In the genomic region with DNA sequence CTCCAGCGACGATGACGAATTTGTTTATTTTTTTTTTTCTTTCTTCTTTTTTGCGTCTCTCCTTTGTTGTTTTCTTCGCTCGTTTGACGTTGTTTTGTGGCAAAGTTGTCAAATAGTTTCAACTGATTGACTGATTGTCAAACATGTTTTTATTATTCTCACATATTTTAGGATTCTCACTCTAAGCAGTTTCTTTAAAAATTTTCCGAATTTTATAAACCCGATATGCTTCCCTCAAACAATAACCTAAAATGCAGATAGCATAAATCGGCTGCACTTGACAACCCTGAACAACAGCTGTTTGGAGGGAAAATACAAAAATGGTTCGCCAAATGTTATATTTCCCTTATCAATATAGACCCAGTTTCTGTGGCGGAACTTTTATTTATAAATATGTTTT, we compare ENCODE assay signal across 6 fruit fly cellular contexts.
TF ChIP-seq lines count a peak whose summit lies in the region.

Gene CG17982, minus strand, starts transcription at position 299 of the 400 bp plus-strand sequence.

- peak; percentile 17 for TF ChIP-seq CTCF in whole organism, embryonic (GFP tag; optimal IDR thresholded peaks at IDR 0.05; lab: Kevin White, UChicago)

TF ChIP-seq in Kc167, 6 proteins besides CTCF, POLR2A, EP300 and RAD21:
- TF ChIP-seq psq (optimal IDR thresholded peaks at IDR 0.05; lab: Kevin White, UChicago) (peak; percentile 13), h (optimal IDR thresholded peaks at IDR 0.05; lab: Kevin White, UChicago) (no peak), insv (optimal IDR thresholded peaks at IDR 0.05; lab: Kevin White, UChicago) (no peak), ttk (optimal IDR thresholded peaks at IDR 0.05; lab: Kevin White, UChicago) (no peak), Myc (optimal IDR thresholded peaks at IDR 0.05; lab: Kevin White, UChicago) (no peak), Sin3A (optimal IDR thresholded peaks at IDR 0.05; lab: Kevin White, UChicago) (no peak)
TF ChIP-seq in Kc167: peak in this region for 1.

TF ChIP-seq in whole organism, adult, 20 proteins besides CTCF, POLR2A, EP300 and RAD21 (continues in another document):
- TF ChIP-seq bab1 (GFP tag; optimal IDR thresholded peaks at IDR 0.05; lab: Kevin White, UChicago) (peak; percentile 99), Hr96 (GFP tag; optimal IDR thresholded peaks at IDR 0.05; lab: Kevin White, UChicago) (no peak), CG14711 (tag; optimal IDR thresholded peaks at IDR 0.05; lab: Kevin White, UChicago) (peak; percentile 100), CG11617 (GFP tag; optimal IDR thresholded peaks at IDR 0.05; lab: Kevin White, UChicago) (peak; percentile 94), CG7101 (tag; optimal IDR thresholded peaks at IDR 0.05; lab: Kevin White, UChicago) (peak; percentile 95), Crg-1 (GFP tag; optimal IDR thresholded peaks at IDR 0.05; lab: Kevin White, UChicago) (peak; percentile 85), CG5204 (GFP tag; optimal IDR thresholded peaks at IDR 0.05; lab: Kevin White, UChicago) (peak; percentile 82), CG33017 (tag; optimal IDR thresholded peaks at IDR 0.05; lab: Kevin White, UChicago) (peak; percentile 83), cic (GFP tag; optimal IDR thresholded peaks at IDR 0.05; lab: Kevin White, UChicago) (peak; percentile 42), toe (GFP tag; optimal IDR thresholded peaks at IDR 0.05; lab: Kevin White, UChicago) (peak; percentile 87), CG1620 (GFP tag; optimal IDR thresholded peaks at IDR 0.05; lab: Kevin White, UChicago) (peak; percentile 93), CG12768 (GFP tag; optimal IDR thresholded peaks at IDR 0.05; lab: Kevin White, UChicago) (peak; percentile 83), CG7045 (GFP tag; optimal IDR thresholded peaks at IDR 0.05; lab: Kevin White, UChicago) (peak; percentile 78), ovo (GFP tag; optimal IDR thresholded peaks at IDR 0.05; lab: Kevin White, UChicago) (peak; percentile 67), cnc (optimal IDR thresholded peaks at IDR 0.05; lab: Kevin White, UChicago) (no peak), pad (GFP tag; optimal IDR thresholded peaks at IDR 0.05; lab: Kevin White, UChicago) (peak; percentile 80)

TF ChIP-seq in whole organism, embryonic, 481 proteins besides CTCF, POLR2A, EP300 and RAD21 (continues in another document):
- TF ChIP-seq CG17328 (GFP tag; IDR thresholded peaks at IDR 0.05; lab: Robert Waterston, UW) = peak; percentile 83
- TF ChIP-seq CG16779 (GFP tag; IDR thresholded peaks at IDR 0.05; lab: Robert Waterston, UW) = peak; percentile 65; the same call in 1 of the 2 replicates
- TF ChIP-seq dmrt99B (tag; optimal IDR thresholded peaks at IDR 0.05; lab: Kevin White, UChicago) = peak; percentile 84
- peak; percentile 45 for TF ChIP-seq Nf-YB (GFP tag; optimal IDR thresholded peaks at IDR 0.05; lab: Kevin White, UChicago)
- TF ChIP-seq CG2889 (GFP tag; IDR thresholded peaks at IDR 0.05; lab: Robert Waterston, UW) = peak; percentile 67; the same call in 2 of the 3 replicates
- peak; percentile 86 for TF ChIP-seq CG12299 (tag; optimal IDR thresholded peaks at IDR 0.05; lab: Kevin White, UChicago)
- no peak for TF ChIP-seq CG7963 (GFP tag; IDR thresholded peaks at IDR 0.05; lab: Robert Waterston, UW; ENCODE audit: partially characterized antibody)
- peak; percentile 83 for TF ChIP-seq CG1233 (GFP tag; optimal IDR thresholded peaks at IDR 0.05; lab: Kevin White, UChicago)
- TF ChIP-seq Ada2b (GFP tag; IDR thresholded peaks at IDR 0.05; lab: Robert Waterston, UW) = peak; percentile 74
- TF ChIP-seq NfI (GFP tag; optimal IDR thresholded peaks at IDR 0.05; lab: Kevin White, UChicago) = peak; percentile 88
- TF ChIP-seq trem (tag; optimal IDR thresholded peaks at IDR 0.05; lab: Kevin White, UChicago) = peak; percentile 64
- no peak for TF ChIP-seq Neu2 (GFP tag; optimal IDR thresholded peaks at IDR 0.05; lab: Kevin White, UChicago; ENCODE audit: borderline replicate concordance)
- peak; percentile 85 for TF ChIP-seq fu2 (GFP tag; optimal IDR thresholded peaks at IDR 0.05; lab: Kevin White, UChicago)
- no peak for TF ChIP-seq Gsc (GFP tag; IDR thresholded peaks at IDR 0.05; lab: Robert Waterston, UW)
- peak; percentile 51 for TF ChIP-seq CG5245 (GFP tag; optimal IDR thresholded peaks at IDR 0.05; lab: Kevin White, UChicago)

TF ChIP-seq in whole organism, prepupa, 60 proteins besides CTCF, POLR2A, EP300 and RAD21 (continues in another document):
- TF ChIP-seq CG16779 (tag; optimal IDR thresholded peaks at IDR 0.05; lab: Kevin White, UChicago) (no peak), CG32006 (GFP tag; optimal IDR thresholded peaks at IDR 0.05; lab: Kevin White, UChicago) (peak; percentile 84), eg (GFP tag; IDR thresholded peaks at IDR 0.05; lab: Robert Waterston, UW) (peak; percentile 90), Hr4 (GFP tag; optimal IDR thresholded peaks at IDR 0.05; lab: Kevin White, UChicago) (peak; percentile 92), Sox14 (GFP tag; optimal IDR thresholded peaks at IDR 0.05; lab: Kevin White, UChicago) (peak; percentile 96), fd85E (GFP tag; optimal IDR thresholded peaks at IDR 0.05; lab: Kevin White, UChicago) (peak; percentile 68), CG11762 (GFP tag; optimal IDR thresholded peaks at IDR 0.05; lab: Kevin White, UChicago; ENCODE audit: insufficient read depth) (peak; percentile 77), salr (GFP tag; optimal IDR thresholded peaks at IDR 0.05; lab: Kevin White, UChicago) (peak; percentile 77 to 80), topi (GFP tag; optimal IDR thresholded peaks at IDR 0.05; lab: Kevin White, UChicago) (peak; percentile 94), CG6854 (GFP tag; optimal IDR thresholded peaks at IDR 0.05; lab: Kevin White, UChicago) (peak; percentile 76), vri (GFP tag; optimal IDR thresholded peaks at IDR 0.05; lab: Kevin White, UChicago) (no peak), CG1621 (tag; optimal IDR thresholded peaks at IDR 0.05; lab: Kevin White, UChicago) (peak; percentile 82), CG6163 (GFP tag; IDR thresholded peaks at IDR 0.05; lab: Robert Waterston, UW) (peak; percentile 93), Hr39 (GFP tag; optimal IDR thresholded peaks at IDR 0.05; lab: Kevin White, UChicago) (peak; percentile 93), cyc (GFP tag; optimal IDR thresholded peaks at IDR 0.05; lab: Kevin White, UChicago) (peak; percentile 92), Hr38 (GFP tag; optimal IDR thresholded peaks at IDR 0.05; lab: Kevin White, UChicago) (peak; percentile 24), CG8119 (GFP tag; IDR thresholded peaks at IDR 0.05; lab: Robert Waterston, UW) (peak; percentile 85)

TF ChIP-seq in whole organism, pupa, 21 proteins besides CTCF, POLR2A, EP300 and RAD21 (continues in another document):
- peak; percentile 83 for TF ChIP-seq CG8301 (tag; optimal IDR thresholded peaks at IDR 0.05; lab: Kevin White, UChicago)
- TF ChIP-seq Snoo (tag; optimal IDR thresholded peaks at IDR 0.05; lab: Kevin White, UChicago) = peak; percentile 87
- TF ChIP-seq gl (tag; optimal IDR thresholded peaks at IDR 0.05; lab: Kevin White, UChicago) = peak; percentile 75
- peak; percentile 18; the same call in 1 of the 2 replicates for TF ChIP-seq CG10348 (GFP tag; IDR thresholded peaks at IDR 0.05; lab: Robert Waterston, UW)
- peak; percentile 85 for TF ChIP-seq CG32121 (GFP tag; IDR thresholded peaks at IDR 0.05; lab: Robert Waterston, UW)
- peak; percentile 81 for TF ChIP-seq CG9948 (tag; optimal IDR thresholded peaks at IDR 0.05; lab: Kevin White, UChicago)
- peak; percentile 88 for TF ChIP-seq CG8159 (tag; optimal IDR thresholded peaks at IDR 0.05; lab: Kevin White, UChicago)
- TF ChIP-seq fd96Ca (GFP tag; IDR thresholded peaks at IDR 0.05; lab: Robert Waterston, UW) = peak; percentile 87
- TF ChIP-seq Ets98B (GFP tag; IDR thresholded peaks at IDR 0.05; lab: Robert Waterston, UW) = peak; percentile 87
- peak; percentile 89 for TF ChIP-seq CG17806 (tag; optimal IDR thresholded peaks at IDR 0.05; lab: Kevin White, UChicago)
- TF ChIP-seq CG15710 (tag; optimal IDR thresholded peaks at IDR 0.05; lab: Kevin White, UChicago) = peak; percentile 87
- TF ChIP-seq EcR (GFP tag; optimal IDR thresholded peaks at IDR 0.05; lab: Kevin White, UChicago) = no peak
- TF ChIP-seq CG34367 (tag; optimal IDR thresholded peaks at IDR 0.05; lab: Kevin White, UChicago) = peak; percentile 86
- no peak for TF ChIP-seq D1 (tag; optimal IDR thresholded peaks at IDR 0.05; lab: Kevin White, UChicago)
- TF ChIP-seq rn (GFP tag; IDR thresholded peaks at IDR 0.05; lab: Robert Waterston, UW) = peak; percentile 60
- TF ChIP-seq CG13204 (GFP tag; optimal IDR thresholded peaks at IDR 0.05; lab: Kevin White, UChicago) = no peak
- peak; percentile 94 for TF ChIP-seq Pif1A (GFP tag; optimal IDR thresholded peaks at IDR 0.05; lab: Kevin White, UChicago)
- peak; percentile 93 for TF ChIP-seq Pif1B (GFP tag; optimal IDR thresholded peaks at IDR 0.05; lab: Kevin White, UChicago)

TF ChIP-seq in whole organism, wandering third instar larva, 38 proteins besides CTCF, POLR2A, EP300 and RAD21 (continues in another document):
- TF ChIP-seq Mio (GFP tag; optimal IDR thresholded peaks at IDR 0.05; lab: Kevin White, UChicago) = peak; percentile 42
- TF ChIP-seq Dfd (GFP tag; optimal IDR thresholded peaks at IDR 0.05; lab: Kevin White, UChicago) = no peak
- TF ChIP-seq h (GFP tag; optimal IDR thresholded peaks at IDR 0.05; lab: Kevin White, UChicago) = peak; percentile 94
- peak; percentile 93 for TF ChIP-seq Jra (GFP tag; optimal IDR thresholded peaks at IDR 0.05; lab: Kevin White, UChicago)
- TF ChIP-seq pan (optimal IDR thresholded peaks at IDR 0.05; lab: Kevin White, UChicago) = no peak
- TF ChIP-seq rgr (GFP tag; optimal IDR thresholded peaks at IDR 0.05; lab: Kevin White, UChicago) = peak; percentile 95
- peak; percentile 81 to 95 for TF ChIP-seq foxo (GFP tag; optimal IDR thresholded peaks at IDR 0.05; lab: Kevin White, UChicago)
- TF ChIP-seq CG32264 (GFP tag; optimal IDR thresholded peaks at IDR 0.05; lab: Kevin White, UChicago) = peak; percentile 83
- TF ChIP-seq HLH106 (tag; optimal IDR thresholded peaks at IDR 0.05; lab: Kevin White, UChicago) = peak; percentile 92
- peak; percentile 88 for TF ChIP-seq CG9705 (GFP tag; optimal IDR thresholded peaks at IDR 0.05; lab: Kevin White, UChicago)
- peak; percentile 17 for TF ChIP-seq sv (GFP tag; optimal IDR thresholded peaks at IDR 0.05; lab: Kevin White, UChicago)
- peak; percentile 73 for TF ChIP-seq Rel (GFP tag; optimal IDR thresholded peaks at IDR 0.05; lab: Kevin White, UChicago)
- TF ChIP-seq Rel (tag; optimal IDR thresholded peaks at IDR 0.05; lab: Kevin White, UChicago) = peak; percentile 99
- TF ChIP-seq psq (GFP tag; optimal IDR thresholded peaks at IDR 0.05; lab: Kevin White, UChicago) = peak; percentile 98
- TF ChIP-seq br (GFP tag; optimal IDR thresholded peaks at IDR 0.05; lab: Kevin White, UChicago) = peak; percentile 94
- TF ChIP-seq Hr83 (GFP tag; optimal IDR thresholded peaks at IDR 0.05; lab: Kevin White, UChicago; ENCODE audit: poor library complexity, severe bottlenecking) = peak; percentile 91
- TF ChIP-seq Hnf4 (GFP tag; optimal IDR thresholded peaks at IDR 0.05; lab: Kevin White, UChicago) = no peak
- TF ChIP-seq tai (GFP tag; optimal IDR thresholded peaks at IDR 0.05; lab: Kevin White, UChicago) = no peak
- TF ChIP-seq OdsH (GFP tag; optimal IDR thresholded peaks at IDR 0.05; lab: Kevin White, UChicago) = peak; percentile 89
- TF ChIP-seq jim (GFP tag; optimal IDR thresholded peaks at IDR 0.05; lab: Kevin White, UChicago) = no peak
- no peak for TF ChIP-seq dmrt93B (GFP tag; optimal IDR thresholded peaks at IDR 0.05; lab: Kevin White, UChicago)
